Fruit fly (Drosophila melanogaster) whole organism, embryonic: ENCODE data around the gene mRpL20.
A peak's percentile ranks its signal among the peaks of the same experiment; 100 is the strongest.

Experiments
- Abd-B ChIP-seq: fragments of 200-800 bp; sonication (Bioruptor generic); optimal IDR thresholded peaks from 2 replicates; lab custom pipeline; 2018; ENCODE audit warnings: missing biosample characterization, mild to moderate bottlenecking, missing genetic modification characterization, moderate library complexity
- Adf1 ChIP-seq: fragments of 200-800 bp; sonication (Bioruptor generic); IDR thresholded peaks from 2 replicates; pipeline ENCODE4 v1.3.6; 2022; ENCODE audit warnings: missing biosample characterization, missing genetic modification characterization
- CG1024 ChIP-seq: fragments of 200-800 bp; sonication (Bioruptor generic); IDR thresholded peaks from 2 replicates; pipeline ENCODE4 v1.3.6; 2022; ENCODE audit warnings: missing biosample characterization, missing genetic modification characterization
- CG11696 ChIP-seq: fragments of 200-800 bp; sonication (Bioruptor generic); IDR thresholded peaks from 2 replicates; pipeline ENCODE4 v1.3.6; 2022; ENCODE audit warnings: missing biosample characterization, missing genetic modification characterization
- CG12299 ChIP-seq: fragments of 200-800 bp; sonication (Bioruptor generic); optimal IDR thresholded peaks from 2 replicates; lab custom pipeline; 2018; ENCODE audit warnings: missing biosample characterization, mild to moderate bottlenecking, missing genetic modification characterization
- CG12769 ChIP-seq: fragments of 200-800 bp; sonication (Bioruptor generic); optimal IDR thresholded peaks from 2 replicates; lab custom pipeline; 2019; ENCODE audit warnings: missing biosample characterization, mild to moderate bottlenecking, missing genetic modification characterization, moderate library complexity
- CG15269 ChIP-seq: fragments of 200-800 bp; sonication (Bioruptor generic); optimal IDR thresholded peaks from 2 replicates; lab custom pipeline; 2018; ENCODE audit warnings: missing biosample characterization, mild to moderate bottlenecking, missing genetic modification characterization, moderate library complexity
- CG1529 ChIP-seq: fragments of 200-800 bp; sonication (Bioruptor generic); optimal IDR thresholded peaks from 3 replicates; lab custom pipeline; 2018; ENCODE audit warnings: missing biosample characterization, missing genetic modification characterization
- CG1603 ChIP-seq: fragments of 200-800 bp; sonication (Bioruptor generic); optimal IDR thresholded peaks from 2 replicates; lab custom pipeline; 2019; ENCODE audit warnings: missing biosample characterization, mild to moderate bottlenecking, missing genetic modification characterization, moderate library complexity
- CG16815 ChIP-seq: fragments of 200-800 bp; sonication (Bioruptor generic); optimal IDR thresholded peaks from 3 replicates; lab custom pipeline; 2017; ENCODE audit warnings: missing biosample characterization, mild to moderate bottlenecking, missing genetic modification characterization
- CG1792 ChIP-seq: fragments of 200-800 bp; sonication (Bioruptor generic); optimal IDR thresholded peaks from 2 replicates; lab custom pipeline; 2016; ENCODE audit warnings: missing biosample characterization, missing genetic modification characterization
- CG18262 ChIP-seq: fragments of 200-800 bp; optimal IDR thresholded peaks from 3 replicates; lab custom pipeline; 2019; ENCODE audit warnings: missing biosample characterization, mild to moderate bottlenecking, missing genetic modification characterization, moderate library complexity
- CG18599 ChIP-seq: fragments of 200-800 bp; sonication (Bioruptor generic); optimal IDR thresholded peaks from 3 replicates; lab custom pipeline; 2017; ENCODE audit warnings: missing biosample characterization, missing genetic modification characterization, mild to moderate bottlenecking, moderate library complexity, missing genetic modification reagents
- CG18764 ChIP-seq: fragments of 200-800 bp; sonication (Bioruptor generic); optimal IDR thresholded peaks from 3 replicates; lab custom pipeline; 2016; ENCODE audit warnings: missing biosample characterization, missing genetic modification characterization
- CG2875 ChIP-seq: fragments of 200-800 bp; sonication (Bioruptor generic); optimal IDR thresholded peaks from 2 replicates; lab custom pipeline; 2017; ENCODE audit warnings: missing biosample characterization, mild to moderate bottlenecking, missing genetic modification characterization, missing genetic modification reagents
- CG30403 ChIP-seq: fragments of 200-800 bp; sonication (Bioruptor generic); optimal IDR thresholded peaks from 3 replicates; lab custom pipeline; 2016; ENCODE audit warnings: missing biosample characterization, missing genetic modification characterization
- CG31441 ChIP-seq: fragments of 200-800 bp; sonication (Bioruptor generic); IDR thresholded peaks from 2 replicates; pipeline ENCODE4 v1.3.6; 2022; ENCODE audit warnings: missing biosample characterization, missing genetic modification characterization
- CG32772 ChIP-seq: fragments of 200-800 bp; sonication (Bioruptor generic); IDR thresholded peaks from 2 replicates; pipeline ENCODE4 v1.3.6; 2022; ENCODE audit warnings: missing biosample characterization, missing genetic modification characterization
- CG3407 ChIP-seq: fragments of 200-800 bp; sonication (Bioruptor generic); optimal IDR thresholded peaks from 2 replicates; lab custom pipeline; 2018; ENCODE audit warnings: missing biosample characterization, mild to moderate bottlenecking, missing genetic modification characterization
- CG4820 ChIP-seq: fragments of 200-800 bp; sonication (Bioruptor generic); optimal IDR thresholded peaks from 3 replicates; lab custom pipeline; 2016; ENCODE audit warnings: missing biosample characterization, missing genetic modification characterization
- CG5953 ChIP-seq: fragments of 200-800 bp; sonication (Bioruptor generic); IDR thresholded peaks from 2 replicates; pipeline ENCODE4 v1.3.6; 2022; ENCODE audit warnings: missing biosample characterization, missing genetic modification characterization
- CG7556 ChIP-seq: fragments of 200-800 bp; sonication (Bioruptor generic); optimal IDR thresholded peaks from 2 replicates; lab custom pipeline; 2017; ENCODE audit warnings: missing biosample characterization, mild to moderate bottlenecking, missing genetic modification characterization
- CG9797 ChIP-seq: fragments of 200-800 bp; sonication (Bioruptor generic); optimal IDR thresholded peaks from 3 replicates; lab custom pipeline; 2018; ENCODE audit warnings: missing biosample characterization, mild to moderate bottlenecking, missing genetic modification characterization
- Chrac-16 ChIP-seq: fragments of 200-800 bp; sonication (Bioruptor generic); optimal IDR thresholded peaks from 3 replicates; lab custom pipeline; 2016; ENCODE audit warnings: missing biosample characterization, missing genetic modification characterization
- D19B ChIP-seq: fragments of 200-800 bp; sonication (Bioruptor generic); optimal IDR thresholded peaks from 2 replicates; lab custom pipeline; 2017; ENCODE audit warnings: missing biosample characterization, mild to moderate bottlenecking, missing genetic modification characterization
- Dad ChIP-seq: fragments of 200-800 bp; sonication (Bioruptor generic); optimal IDR thresholded peaks from 3 replicates; lab custom pipeline; 2016; ENCODE audit warnings: missing biosample characterization, missing genetic modification characterization
- Dip3 ChIP-seq: fragments of 200-800 bp; sonication (Bioruptor generic); optimal IDR thresholded peaks from 3 replicates; lab custom pipeline; 2016; ENCODE audit warnings: missing biosample characterization, missing genetic modification characterization
- HHEX ChIP-seq: fragments of 200-800 bp; sonication (Bioruptor generic); optimal IDR thresholded peaks from 3 replicates; lab custom pipeline; 2017; ENCODE audit warnings: missing biosample characterization, mild to moderate bottlenecking, missing genetic modification characterization, missing genetic modification reagents
- Nf-YC ChIP-seq: fragments of 200-800 bp; optimal IDR thresholded peaks from 3 replicates; lab custom pipeline; 2019; ENCODE audit warnings: missing biosample characterization, mild to moderate bottlenecking, missing genetic modification characterization, moderate library complexity
- NfI ChIP-seq: fragments of 200-800 bp; sonication (Bioruptor generic); optimal IDR thresholded peaks from 3 replicates; lab custom pipeline; 2018; ENCODE audit warnings: missing biosample characterization, mild to moderate bottlenecking, missing genetic modification characterization, moderate library complexity
- Trl ChIP-seq, 3 experiments: fragments of >200 bp in 2 of 3; fragments of 200-800 bp in 1 of 3; sonication (Bioruptor generic) in 1 of 3; optimal IDR thresholded peaks; 2 replicates in 1 of 3; 3 replicates in 2 of 3; lab custom pipeline; 2016 to 2017; ENCODE audit warnings: missing biosample characterization in 1 of 3, missing genetic modification characterization in 1 of 3
- Xbp1 ChIP-seq: fragments of 200-800 bp; sonication (Bioruptor generic); optimal IDR thresholded peaks from 3 replicates; lab custom pipeline; 2016; ENCODE audit warnings: missing biosample characterization, mild to moderate bottlenecking, missing genetic modification characterization
- abd-A ChIP-seq: fragments of 200-800 bp; sonication (Bioruptor generic); optimal IDR thresholded peaks from 3 replicates; lab custom pipeline; 2019; ENCODE audit warnings: missing biosample characterization, mild to moderate bottlenecking, missing genetic modification characterization, moderate library complexity
- bbx ChIP-seq: fragments of 200-800 bp; sonication (Bioruptor generic); IDR thresholded peaks from 2 replicates; pipeline ENCODE4 v1.3.6; 2022; ENCODE audit warnings: missing biosample characterization, missing genetic modification characterization; ENCODE audit not compliant: partially characterized antibody
- ci ChIP-seq: fragments of 200-800 bp; sonication (Bioruptor generic); IDR thresholded peaks from 3 replicates; pipeline ENCODE4 v1.3.6; 2022; ENCODE audit warnings: missing biosample characterization, missing genetic modification characterization
- dan ChIP-seq: fragments of 200-800 bp; sonication (Bioruptor generic); IDR thresholded peaks from 2 replicates; pipeline ENCODE4 v1.3.6; 2022; ENCODE audit warnings: missing biosample characterization, missing genetic modification characterization
- fd96Cb ChIP-seq: fragments of 200-800 bp; sonication (Bioruptor generic); optimal IDR thresholded peaks from 2 replicates; lab custom pipeline; 2018; ENCODE audit warnings: missing biosample characterization, mild to moderate bottlenecking, missing genetic modification characterization, moderate library complexity
- hkb ChIP-seq, 2 experiments: fragments of 200-800 bp in 1 of 2; fragments of >200 bp in 1 of 2; sonication (Bioruptor generic) in 1 of 2; IDR thresholded peaks in 1 of 2; optimal IDR thresholded peaks in 1 of 2; 2 replicates each; pipeline versions ENCODE4 v1.3.6 to Lab custom; 2017 to 2022; ENCODE audit warnings: missing biosample characterization in 1 of 2, missing genetic modification characterization in 1 of 2
- kah ChIP-seq: fragments of 200-800 bp; sonication (Bioruptor generic); optimal IDR thresholded peaks from 2 replicates; lab custom pipeline; 2018; ENCODE audit warnings: missing biosample characterization, mild to moderate bottlenecking, missing genetic modification characterization
- kni ChIP-seq: fragments of 200-800 bp; sonication (Bioruptor generic); optimal IDR thresholded peaks from 3 replicates; lab custom pipeline; 2017; ENCODE audit warnings: mild to moderate bottlenecking, missing biosample characterization, missing genetic modification reagents, missing genetic modification characterization
- nmo ChIP-seq: fragments of 200-800 bp; sonication (Bioruptor generic); optimal IDR thresholded peaks from 2 replicates; lab custom pipeline; 2018; ENCODE audit warnings: missing biosample characterization, mild to moderate bottlenecking, missing genetic modification characterization, moderate library complexity
- nom ChIP-seq: fragments of 200-800 bp; sonication (Bioruptor generic); optimal IDR thresholded peaks from 2 replicates; lab custom pipeline; 2017; ENCODE audit warnings: missing biosample characterization, missing genetic modification characterization, mild to moderate bottlenecking, moderate library complexity, missing genetic modification reagents
- phol ChIP-seq: fragments of 200-800 bp; sonication (Bioruptor generic); optimal IDR thresholded peaks from 3 replicates; lab custom pipeline; 2018; ENCODE audit warnings: missing biosample characterization, mild to moderate bottlenecking, missing genetic modification characterization, moderate library complexity
- sd ChIP-seq: fragments of 200-800 bp; sonication (Bioruptor generic); optimal IDR thresholded peaks from 3 replicates; lab custom pipeline; 2018; ENCODE audit warnings: missing biosample characterization, mild to moderate bottlenecking, missing genetic modification characterization, moderate library complexity
- so ChIP-seq: fragments of 200-800 bp; sonication (Bioruptor generic); IDR thresholded peaks from 3 replicates; pipeline ENCODE4 v1.3.6; 2022; ENCODE audit warnings: missing biosample characterization, missing genetic modification characterization
- tna ChIP-seq: fragments of 200-800 bp; sonication (Bioruptor generic); IDR thresholded peaks from 2 replicates; pipeline ENCODE4 v1.3.6; 2022; ENCODE audit warnings: missing biosample characterization, missing genetic modification characterization; ENCODE audit not compliant: partially characterized antibody
- ttk ChIP-seq: fragments of 200-800 bp; sonication (Bioruptor generic); IDR thresholded peaks from 2 replicates; pipeline ENCODE4 v2.1.2; 2022; ENCODE audit warnings: missing biosample characterization, missing genetic modification characterization
- tup ChIP-seq: fragments of 200-800 bp; sonication (Bioruptor generic); optimal IDR thresholded peaks from 2 replicates; lab custom pipeline; 2016; ENCODE audit warnings: missing biosample characterization, mild to moderate bottlenecking, missing genetic modification characterization, moderate library complexity

Gene mRpL20

DNA sequence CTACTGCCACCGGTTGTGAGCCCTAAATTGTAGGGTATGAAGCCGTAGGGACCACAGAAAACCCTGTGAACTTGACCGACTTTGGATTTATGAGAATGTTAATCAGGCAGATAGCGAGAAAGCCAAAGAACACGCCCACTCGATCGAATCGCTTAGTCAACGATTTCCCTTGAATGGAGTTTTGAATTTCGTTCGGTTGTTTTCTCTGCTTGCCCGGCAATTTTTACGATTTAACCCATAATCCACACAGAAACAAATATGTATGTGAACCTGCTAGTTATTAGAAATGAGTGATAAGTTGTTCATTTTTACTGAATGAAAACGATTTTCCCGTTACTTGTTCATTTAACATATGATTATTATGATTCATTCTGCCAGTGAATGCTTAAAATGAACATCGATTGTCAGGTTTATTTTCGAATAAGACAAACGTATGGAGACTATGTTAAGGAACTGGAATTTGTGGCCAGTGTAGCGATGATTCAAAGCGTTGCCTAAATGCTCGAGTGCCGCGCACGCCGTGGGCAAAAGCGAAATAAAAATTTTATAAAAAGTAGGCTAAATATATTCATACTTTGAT lies 12.5 kb upstream of the mRpL20 start (continued):
- TF ChIP-seq nmo (GFP tag; lab: Kevin White, UChicago) (peak; percentile 15), CG12299 (no peak), Dip3 (no peak), tna (GFP tag; lab: Robert Waterston, UW) (no peak), phol (tag; lab: Kevin White, UChicago) (peak; percentile 10), HHEX (GFP tag; lab: Kevin White, UChicago) (peak; percentile 27), NfI (GFP tag; lab: Kevin White, UChicago) (peak; percentile 7), Dad (GFP tag; lab: Kevin White, UChicago) (no peak), CG32772 (GFP tag; lab: Robert Waterston, UW) (no peak), CG9797 (GFP tag; lab: Kevin White, UChicago) (no peak), hkb (optimal IDR thresholded peaks at IDR 0.05; lab: Kevin White, UChicago) (no peak), hkb (GFP tag; IDR thresholded peaks at IDR 0.05; lab: Robert Waterston, UW) (0 out of 2 replicates have a peak, but pooled peaks have one; percentile 7), CG18262 (peak; percentile 25), CG18599 (GFP tag; lab: Kevin White, UChicago) (no peak), kni (GFP tag; lab: Kevin White, UChicago) (no peak), CG16815 (GFP tag; lab: Kevin White, UChicago) (no peak), Chrac-16 (peak; percentile 12), ci (GFP tag; lab: Robert Waterston, UW) (0 out of 3 replicates have a peak, but pooled peaks have one; percentile 22), Xbp1 (GFP tag; lab: Kevin White, UChicago) (peak; percentile 32), so (GFP tag; lab: Robert Waterston, UW) (0 out of 3 replicates have a peak, but pooled peaks have one; percentile 17), Trl (optimal IDR thresholded peaks at IDR 0.05; lab: Kevin White, UChicago) (no peak), Trl (GFP tag; optimal IDR thresholded peaks at IDR 0.05; lab: Kevin White, UChicago) (no peak), abd-A (peak; percentile 37), CG1603 (tag; lab: Kevin White, UChicago) (peak; percentile 37), D19B (GFP tag; lab: Kevin White, UChicago) (no peak), sd (tag; lab: Kevin White, UChicago) (peak; percentile 20), CG3407 (GFP tag; lab: Kevin White, UChicago) (no peak), CG1792 (GFP tag; lab: Kevin White, UChicago) (no peak), CG18764 (GFP tag; lab: Kevin White, UChicago) (no peak), CG5953 (GFP tag; lab: Robert Waterston, UW) (no peak), CG30403 (GFP tag; lab: Kevin White, UChicago) (peak; percentile 37), CG7556 (GFP tag; lab: Kevin White, UChicago) (peak; percentile 16), CG15269 (tag; lab: Kevin White, UChicago) (peak; percentile 48), CG31441 (GFP tag; lab: Robert Waterston, UW) (peak; percentile 48; the same call in 1 of the 2 replicates), CG4820 (GFP tag; lab: Kevin White, UChicago) (no peak), fd96Cb (peak; percentile 6), kah (GFP tag; lab: Kevin White, UChicago) (no peak), CG12769 (tag; lab: Kevin White, UChicago) (peak; percentile 20), Abd-B (GFP tag; lab: Kevin White, UChicago) (peak; percentile 37)
- TF ChIP-seq, all 482 proteins: peak for 67

DNA sequence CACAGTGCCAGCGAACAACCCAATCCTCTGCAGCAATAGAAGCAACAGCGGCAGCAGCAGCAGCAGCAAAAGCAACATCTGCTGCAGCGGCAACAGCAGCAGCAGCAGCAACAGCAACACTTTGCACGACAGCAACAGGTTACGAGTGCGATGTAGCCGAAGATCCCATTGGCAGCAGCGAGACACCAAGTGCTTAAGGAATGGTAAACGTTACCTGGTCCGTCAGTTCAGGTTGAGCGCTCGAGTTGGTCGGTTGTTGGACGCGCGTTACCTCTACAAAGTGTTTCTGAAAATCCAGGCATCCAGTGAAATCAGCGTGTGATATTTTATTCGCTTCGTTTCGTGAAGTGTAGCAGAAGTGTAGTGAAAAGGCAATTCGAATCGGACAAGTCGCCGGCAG lies 11.1 kb upstream of the mRpL20 start, which contains the start of gene CG17672:
Gene CG17672 (plus strand): TSS at position 223 of the 400 bp plus-strand sequence.
- TF ChIP-seq bbx (GFP tag; lab: Robert Waterston, UW) (peak; percentile 50), CG12769 (tag; lab: Kevin White, UChicago) (peak; percentile 67), ci (GFP tag; lab: Robert Waterston, UW) (peak; percentile 63; the same call in 1 of the 3 replicates), CG1529 (no peak), nom (GFP tag; lab: Kevin White, UChicago) (peak; percentile 39), kah (GFP tag; lab: Kevin White, UChicago) (no peak), CG11696 (GFP tag; lab: Robert Waterston, UW) (no peak), dan (GFP tag; lab: Robert Waterston, UW) (no peak), Nf-YC (peak; percentile 45), Adf1 (GFP tag; lab: Robert Waterston, UW) (peak; percentile 22; the same call in 1 of the 2 replicates), CG2875 (no peak), tup (no peak), ttk (GFP tag; lab: Robert Waterston, UW) (no peak), CG1024 (GFP tag; lab: Robert Waterston, UW) (no peak)
